Worm (Caenorhabditis elegans) whole organism, late embryonic: ENCODE data around the gene fars-3.

Source experiments
- ama-1 ChIP-seq: fragments of 150-350 bp; optimal IDR thresholded peaks from 2 replicates; lab custom pipeline; 2014
- ceh-45 ChIP-seq: fragments of 200-800 bp; sonication (Bioruptor generic); IDR thresholded peaks from 2 replicates; pipeline ENCODE4 v1.3.6; 2022; ENCODE audit warnings: missing genetic modification reagents, missing genetic modification characterization, missing compliant biosample characterization
- dve-1 ChIP-seq: sonication (generic microtip); optimal IDR thresholded peaks from 2 replicates; lab custom pipeline; 2017; ENCODE audit warnings: antibody characterized with exemption, mild to moderate bottlenecking, missing genetic modification characterization, missing compliant biosample characterization
- eyg-1 ChIP-seq: sonication (generic microtip); optimal IDR thresholded peaks from 2 replicates; lab custom pipeline; 2016; ENCODE audit warnings: missing genotype, missing genetic modification characterization, missing compliant biosample characterization
- mec-3 ChIP-seq: sonication (generic microtip); optimal IDR thresholded peaks from 2 replicates; lab custom pipeline; 2016; ENCODE audit warnings: borderline replicate concordance, missing genetic modification characterization, missing compliant biosample characterization
- nhr-11 ChIP-seq: fragments of 150-350 bp; optimal IDR thresholded peaks from 2 replicates; lab custom pipeline; 2014; ENCODE audit warnings: missing biosample characterization, missing genetic modification characterization
- pqm-1 ChIP-seq: sonication (generic microtip); optimal IDR thresholded peaks from 2 replicates; lab custom pipeline; 2016; ENCODE audit warnings: missing genetic modification characterization, missing compliant biosample characterization
- tbx-7 ChIP-seq: sonication (generic microtip); optimal IDR thresholded peaks from 2 replicates; lab custom pipeline; 2016; ENCODE audit warnings: missing genotype, missing genetic modification characterization, missing compliant biosample characterization
- unc-3 ChIP-seq, 2 experiments: fragments of 200-800 bp in 1 of 2; sonication (Bioruptor generic) in 1 of 2; sonication (generic microtip) in 1 of 2; conservative IDR thresholded peaks in 1 of 2; optimal IDR thresholded peaks in 1 of 2; 2 replicates each; pipeline versions ENCODE4 v1.3.6 to Lab custom; 2016 to 2022; ENCODE audit warnings: missing compliant biosample characterization in 2 of 2, missing genetic modification characterization in 2 of 2, missing genetic modification reagents in 1 of 2
- unc-86 ChIP-seq: sonication (generic microtip); optimal IDR thresholded peaks from 2 replicates; lab custom pipeline; 2016; ENCODE audit warnings: missing genetic modification characterization, missing compliant biosample characterization

DNA sequence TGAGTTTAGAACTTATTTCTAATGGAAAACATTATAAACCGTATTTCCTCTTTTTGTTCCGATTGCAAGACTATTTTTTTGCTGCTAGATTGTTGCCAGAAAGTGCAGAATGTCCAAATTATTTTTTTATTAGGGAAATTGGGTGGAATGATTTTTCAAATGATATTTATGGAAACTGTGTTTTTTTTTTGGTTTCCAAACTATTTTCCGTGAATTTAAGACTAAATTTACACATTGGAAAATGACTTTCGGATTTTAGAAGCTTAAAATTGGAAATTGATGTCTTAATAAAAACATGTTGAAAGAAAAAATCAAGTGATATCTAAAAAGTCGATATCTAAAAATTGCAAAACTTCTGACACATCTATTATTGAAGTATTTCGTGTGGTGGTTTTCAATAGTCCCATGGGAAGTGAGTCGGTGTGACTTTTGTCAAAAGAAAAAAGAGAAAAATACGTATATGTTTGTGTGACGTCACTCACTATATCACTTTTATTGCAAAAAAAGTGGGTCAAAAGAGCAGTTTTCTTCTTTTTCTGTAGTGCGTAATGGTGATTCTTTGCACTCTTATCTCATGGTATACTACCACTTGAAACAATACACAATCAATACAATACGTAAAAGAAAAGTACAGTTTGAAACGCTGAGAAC, 39.6 kb downstream of the fars-3 start:
- TF ChIP-seq nhr-11 (tag; lab: Kevin White, UChicago), result no peak
- no peak for TF ChIP-seq pqm-1 (tag; lab: Kevin White, UChicago)
- no peak for TF ChIP-seq ceh-45 (GFP tag; lab: Robert Waterston, UW)
- TF ChIP-seq eyg-1, result no peak
- no peak for TF ChIP-seq ama-1 (lab: Kevin White, UChicago)
- no peak for TF ChIP-seq dve-1 (tag; lab: Kevin White, UChicago)
- TF ChIP-seq mec-3 (tag; lab: Kevin White, UChicago), result no peak
- no peak for TF ChIP-seq tbx-7 (tag; lab: Kevin White, UChicago)
- no peak for TF ChIP-seq unc-3 (GFP tag; conservative IDR thresholded peaks at IDR 0.05; lab: Robert Waterston, UW)
- TF ChIP-seq unc-3 (tag; optimal IDR thresholded peaks at IDR 0.05; lab: Kevin White, UChicago), result no peak
- no peak for TF ChIP-seq unc-86 (tag; lab: Kevin White, UChicago)
